Fruit fly (Drosophila melanogaster) whole organism, adult: ENCODE data around the gene faf.

Experiments used
- CG11617 ChIP-seq: fragments of 200-800 bp; sonication (Bioruptor generic); optimal IDR thresholded peaks from 2 replicates; lab custom pipeline; 2017; ENCODE audit warnings: mild to moderate bottlenecking, missing biosample characterization, missing genetic modification reagents, missing genetic modification characterization
- CG33017 ChIP-seq: fragments of 200-800 bp; sonication (Bioruptor generic); optimal IDR thresholded peaks from 2 replicates; lab custom pipeline; 2018; ENCODE audit warnings: missing biosample characterization, mild to moderate bottlenecking, missing genetic modification characterization, moderate library complexity
- bab1 ChIP-seq: fragments of 200-800 bp; sonication (Bioruptor generic); optimal IDR thresholded peaks from 3 replicates; lab custom pipeline; 2019; ENCODE audit warnings: missing biosample characterization, mild to moderate bottlenecking, missing genetic modification characterization, moderate library complexity
- cic ChIP-seq: fragments of 200-800 bp; sonication (Bioruptor generic); optimal IDR thresholded peaks from 2 replicates; lab custom pipeline; 2017; ENCODE audit warnings: missing biosample characterization, mild to moderate bottlenecking, missing genetic modification characterization, moderate library complexity
- cnc ChIP-seq, 2 experiments: fragments of >200 bp; optimal IDR thresholded peaks; 2 replicates each; lab custom pipeline; 2017
- kay ChIP-seq: fragments of 200-800 bp; sonication (Bioruptor generic); peaks from one replicate; lab custom pipeline; 2016; ENCODE audit warnings: missing biosample characterization, missing genetic modification characterization, borderline replicate concordance
- ovo ChIP-seq: fragments of 200-800 bp; sonication (Bioruptor generic); optimal IDR thresholded peaks from 2 replicates; lab custom pipeline; 2016; ENCODE audit warnings: missing biosample characterization, missing genetic modification characterization
- pad ChIP-seq: fragments of 200-800 bp; sonication (Bioruptor generic); optimal IDR thresholded peaks from 3 replicates; lab custom pipeline; 2017; ENCODE audit warnings: missing biosample characterization, missing genetic modification characterization, mild to moderate bottlenecking, moderate library complexity, missing genetic modification reagents
- tj ChIP-seq: fragments of 200-800 bp; sonication (Bioruptor generic); optimal IDR thresholded peaks from 3 replicates; lab custom pipeline; 2017; ENCODE audit warnings: missing biosample characterization, mild to moderate bottlenecking, missing genetic modification characterization, moderate library complexity
- toe ChIP-seq: fragments of 200-800 bp; sonication (Bioruptor generic); optimal IDR thresholded peaks from 2 replicates; lab custom pipeline; 2016; ENCODE audit warnings: missing biosample characterization, missing genetic modification characterization

DNA sequence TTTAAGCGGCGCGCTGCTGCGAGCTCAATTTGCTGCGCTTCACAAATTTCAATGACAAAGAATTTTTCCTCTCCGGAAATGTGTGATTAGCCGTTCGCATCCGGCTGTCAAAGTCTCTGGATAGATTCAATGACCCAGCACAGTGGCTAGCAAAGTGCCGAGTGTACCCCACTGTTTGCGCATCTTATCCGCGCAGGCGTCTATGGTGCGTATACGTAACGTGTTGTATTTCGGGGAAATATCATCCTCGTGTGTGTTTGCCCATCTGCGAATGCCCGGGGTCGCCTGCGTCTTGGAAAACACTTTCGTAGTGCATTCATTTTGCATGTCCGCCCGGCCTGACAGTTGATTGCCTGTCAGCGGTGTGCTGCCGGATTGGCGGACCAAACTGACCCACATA is 47.4 kb downstream of the faf start:
- TF ChIP-seq ovo (GFP tag; lab: Kevin White, UChicago): no peak
- TF ChIP-seq tj (GFP tag; lab: Kevin White, UChicago): no peak
- TF ChIP-seq kay (GFP tag; lab: Kevin White, UChicago): no peak
- no peak for TF ChIP-seq cnc (optimal IDR thresholded peaks at IDR 0.05; lab: Kevin White, UChicago)
- no peak for TF ChIP-seq pad (GFP tag; lab: Kevin White, UChicago)
- no peak for TF ChIP-seq CG33017
- TF ChIP-seq cic: no peak
- no peak for TF ChIP-seq CG11617 (GFP tag; lab: Kevin White, UChicago)
- no peak for TF ChIP-seq toe (GFP tag; lab: Kevin White, UChicago)
- no peak for TF ChIP-seq bab1 (GFP tag; lab: Kevin White, UChicago)
